Worm (Caenorhabditis elegans): ENCODE measurements around the gene F54D12.9.

- TF ChIP-seq flt-1 (GFP tag; IDR thresholded peaks at IDR 0.05) (no peak), ztf-23 (GFP tag; IDR thresholded peaks at IDR 0.05) (no peak), ref-1 (GFP tag; conservative IDR thresholded peaks at IDR 0.05) (no peak), cog-1 (tag; optimal IDR thresholded peaks at IDR 0.05) (no peak), T22C8.4 (GFP tag; IDR thresholded peaks at IDR 0.05) (no peak), ztf-29 (GFP tag; IDR thresholded peaks at IDR 0.05) (no peak)
Observed at ce11 chrII:1357262-1357661, 24.3 kb downstream of the F54D12.9 start.

Data from whole organism, midembryonic.